Fruit fly (Drosophila melanogaster) whole organism, embryonic: ENCODE measurements around the gene CG32700.

Experiments
- BtbVII ChIP-seq: fragments of 200-800 bp; sonication (Bioruptor generic); optimal IDR thresholded peaks from 3 replicates; lab custom pipeline; 2017; ENCODE audit warnings: missing biosample characterization, mild to moderate bottlenecking, missing genetic modification characterization
- CG10147 ChIP-seq: fragments of 200-800 bp; sonication (Bioruptor generic); optimal IDR thresholded peaks from 2 replicates; lab custom pipeline; 2019; ENCODE audit warnings: missing biosample characterization, mild to moderate bottlenecking, missing genetic modification characterization, moderate library complexity
- CG10274 ChIP-seq: fragments of 200-800 bp; sonication (Bioruptor generic); optimal IDR thresholded peaks from 3 replicates; lab custom pipeline; 2017; ENCODE audit warnings: missing biosample characterization, mild to moderate bottlenecking, missing genetic modification characterization
- CG11085 ChIP-seq: fragments of 200-800 bp; sonication (Bioruptor generic); IDR thresholded peaks from 2 replicates; pipeline ENCODE4 v1.3.6; 2022; ENCODE audit warnings: missing biosample characterization, missing genetic modification characterization
- CG11560 ChIP-seq: fragments of 200-800 bp; sonication (Bioruptor generic); IDR thresholded peaks from 3 replicates; pipeline ENCODE4 v1.3.6; 2022; ENCODE audit warnings: missing biosample characterization, missing genetic modification characterization
- CG11695 ChIP-seq: fragments of 200-800 bp; sonication (Bioruptor generic); IDR thresholded peaks from 3 replicates; pipeline ENCODE4 v1.3.6; 2022; ENCODE audit warnings: missing biosample characterization, missing genetic modification characterization
- CG12104 ChIP-seq: fragments of 200-800 bp; sonication (Bioruptor generic); optimal IDR thresholded peaks from 3 replicates; lab custom pipeline; 2016; ENCODE audit warnings: missing biosample characterization, missing genetic modification characterization
- CG12942 ChIP-seq: fragments of 200-800 bp; sonication (Bioruptor generic); optimal IDR thresholded peaks from 3 replicates; lab custom pipeline; 2016; ENCODE audit warnings: missing biosample characterization, missing genetic modification characterization
- CG13296 ChIP-seq: fragments of 200-800 bp; sonication (Bioruptor generic); optimal IDR thresholded peaks from 3 replicates; lab custom pipeline; 2018; ENCODE audit warnings: missing biosample characterization, mild to moderate bottlenecking, missing genetic modification characterization
- CG15269 ChIP-seq: fragments of 200-800 bp; sonication (Bioruptor generic); optimal IDR thresholded peaks from 2 replicates; lab custom pipeline; 2018; ENCODE audit warnings: missing biosample characterization, mild to moderate bottlenecking, missing genetic modification characterization, moderate library complexity
- CG15514 ChIP-seq: fragments of 200-800 bp; sonication (Bioruptor generic); optimal IDR thresholded peaks from 3 replicates; lab custom pipeline; 2017; ENCODE audit warnings: missing biosample characterization, missing genetic modification characterization, mild to moderate bottlenecking, moderate library complexity, missing genetic modification reagents
- CG15696 ChIP-seq: fragments of 200-800 bp; sonication (Bioruptor generic); optimal IDR thresholded peaks from 2 replicates; lab custom pipeline; 2019; ENCODE audit warnings: missing biosample characterization, mild to moderate bottlenecking, missing genetic modification characterization, moderate library complexity
- CG1647 ChIP-seq: fragments of 200-800 bp; sonication (Bioruptor generic); optimal IDR thresholded peaks from 3 replicates; lab custom pipeline; 2016; ENCODE audit warnings: missing biosample characterization, missing genetic modification characterization
- CG16779 ChIP-seq: fragments of 200-800 bp; sonication (Bioruptor generic); IDR thresholded peaks from 2 replicates; pipeline ENCODE4 v1.3.6; 2022; ENCODE audit warnings: missing biosample characterization, missing genetic modification characterization
- CG17359 ChIP-seq: fragments of 200-800 bp; sonication (Bioruptor generic); optimal IDR thresholded peaks from 3 replicates; lab custom pipeline; 2018; ENCODE audit warnings: missing biosample characterization, mild to moderate bottlenecking, missing genetic modification characterization, moderate library complexity
- CG18599 ChIP-seq: fragments of 200-800 bp; sonication (Bioruptor generic); optimal IDR thresholded peaks from 3 replicates; lab custom pipeline; 2017; ENCODE audit warnings: missing biosample characterization, missing genetic modification characterization, mild to moderate bottlenecking, moderate library complexity, missing genetic modification reagents
- CG2116 ChIP-seq: fragments of 200-800 bp; sonication (Bioruptor generic); optimal IDR thresholded peaks from 3 replicates; lab custom pipeline; 2018; ENCODE audit warnings: missing biosample characterization, mild to moderate bottlenecking, missing genetic modification characterization
- CG2120 ChIP-seq: fragments of 200-800 bp; sonication (Bioruptor generic); optimal IDR thresholded peaks from 3 replicates; lab custom pipeline; 2016; ENCODE audit warnings: missing biosample characterization, missing genetic modification characterization
- CG30403 ChIP-seq: fragments of 200-800 bp; sonication (Bioruptor generic); optimal IDR thresholded peaks from 3 replicates; lab custom pipeline; 2016; ENCODE audit warnings: missing biosample characterization, missing genetic modification characterization
- CG3065 ChIP-seq: fragments of 200-800 bp; sonication (Bioruptor generic); optimal IDR thresholded peaks from 2 replicates; lab custom pipeline; 2016; ENCODE audit warnings: missing biosample characterization, missing genetic modification characterization
- CG3281 ChIP-seq: fragments of 200-800 bp; sonication (Bioruptor generic); optimal IDR thresholded peaks from 3 replicates; lab custom pipeline; 2017; ENCODE audit warnings: missing biosample characterization, mild to moderate bottlenecking, missing genetic modification characterization
- CG5180 ChIP-seq: fragments of 200-800 bp; sonication (Bioruptor generic); optimal IDR thresholded peaks from 3 replicates; lab custom pipeline; 2017; ENCODE audit warnings: missing biosample characterization, missing genetic modification characterization, mild to moderate bottlenecking, moderate library complexity, missing genetic modification reagents
- CG6683 ChIP-seq: fragments of 200-800 bp; sonication (Bioruptor generic); optimal IDR thresholded peaks from 2 replicates; lab custom pipeline; 2017; ENCODE audit warnings: missing biosample characterization, mild to moderate bottlenecking, missing genetic modification characterization, missing genetic modification reagents
- CG6765 ChIP-seq: fragments of 200-800 bp; sonication (Bioruptor generic); optimal IDR thresholded peaks from 3 replicates; lab custom pipeline; 2017; ENCODE audit warnings: missing biosample characterization, mild to moderate bottlenecking, missing genetic modification characterization
- CG7357 ChIP-seq: fragments of 200-800 bp; sonication (Bioruptor generic); IDR thresholded peaks from 3 replicates; pipeline ENCODE4 v1.3.6; 2022; ENCODE audit warnings: missing biosample characterization, missing genetic modification characterization
- CG8359 ChIP-seq: fragments of 200-800 bp; sonication (Bioruptor generic); optimal IDR thresholded peaks from 2 replicates; lab custom pipeline; 2017; ENCODE audit warnings: missing biosample characterization, mild to moderate bottlenecking, missing genetic modification characterization, borderline replicate concordance
- CTCF ChIP-seq: fragments of 200-800 bp; sonication (Bioruptor generic); optimal IDR thresholded peaks from 2 replicates; lab custom pipeline; 2017; ENCODE audit warnings: missing biosample characterization, mild to moderate bottlenecking, missing genetic modification characterization, moderate library complexity
- Dll ChIP-seq: fragments of 200-800 bp; sonication (Bioruptor generic); IDR thresholded peaks from 4 replicates; pipeline ENCODE4 v1.3.6; 2022; ENCODE audit warnings: missing biosample characterization, missing genetic modification characterization; ENCODE audit not compliant: partially characterized antibody
- ERR ChIP-seq: fragments of 200-800 bp; sonication (Bioruptor generic); optimal IDR thresholded peaks from 2 replicates; lab custom pipeline; 2016; ENCODE audit warnings: missing biosample characterization, missing genetic modification characterization
- Ets65A ChIP-seq: fragments of 200-800 bp; sonication (Bioruptor generic); peaks from one replicate; lab custom pipeline; 2016; ENCODE audit warnings: missing biosample characterization, missing genetic modification characterization
- HLH54F ChIP-seq: fragments of 200-800 bp; sonication (Bioruptor generic); optimal IDR thresholded peaks from 3 replicates; lab custom pipeline; 2016; ENCODE audit warnings: missing biosample characterization, missing genetic modification characterization
- Pdp1 ChIP-seq, 2 experiments: fragments of 200-800 bp; sonication (Bioruptor generic); optimal IDR thresholded peaks; 3 replicates each; lab custom pipeline; 2016; ENCODE audit warnings: missing biosample characterization in 2 of 2, missing genetic modification characterization in 2 of 2, mild to moderate bottlenecking in 1 of 2, moderate library complexity in 1 of 2
- Tbp ChIP-seq: fragments of >200 bp; optimal IDR thresholded peaks from 2 replicates; lab custom pipeline; 2018; ENCODE audit warnings: missing biosample characterization, missing genetic modification characterization
- ap ChIP-seq: fragments of 200-800 bp; sonication (Bioruptor generic); IDR thresholded peaks from 2 replicates; pipeline ENCODE4 v1.3.6; 2022; ENCODE audit warnings: missing biosample characterization, missing genetic modification characterization
- btn ChIP-seq: fragments of 200-800 bp; sonication (Bioruptor generic); optimal IDR thresholded peaks from 2 replicates; lab custom pipeline; 2016; ENCODE audit warnings: missing biosample characterization, missing genetic modification characterization
- da ChIP-seq: fragments of 200-800 bp; sonication (Bioruptor generic); optimal IDR thresholded peaks from 2 replicates; lab custom pipeline; 2016; ENCODE audit warnings: missing biosample characterization, missing genetic modification characterization
- dmrt99B ChIP-seq: fragments of 200-800 bp; sonication (Bioruptor generic); optimal IDR thresholded peaks from 2 replicates; lab custom pipeline; 2018; ENCODE audit warnings: missing biosample characterization, mild to moderate bottlenecking, missing genetic modification characterization, moderate library complexity
- dpn ChIP-seq, 2 experiments: fragments of 200-800 bp; sonication (Bioruptor generic); optimal IDR thresholded peaks; 3 replicates each; lab custom pipeline; 2016; ENCODE audit warnings: missing biosample characterization in 2 of 2, missing genetic modification characterization in 2 of 2
- dysf ChIP-seq: fragments of 200-800 bp; sonication (Bioruptor generic); IDR thresholded peaks from 3 replicates; pipeline ENCODE4 v1.3.6; 2022; ENCODE audit warnings: missing biosample characterization, missing genetic modification characterization
- gce ChIP-seq: fragments of 200-800 bp; sonication (Bioruptor generic); IDR thresholded peaks from 3 replicates; pipeline ENCODE4 v1.3.6; 2022; ENCODE audit warnings: missing biosample characterization, missing genetic modification characterization
- ken ChIP-seq: fragments of 200-800 bp; sonication (Bioruptor generic); IDR thresholded peaks from 3 replicates; pipeline ENCODE4 v1.3.6; 2022; ENCODE audit warnings: missing biosample characterization, missing genetic modification characterization
- lbe ChIP-seq: fragments of 200-800 bp; sonication (Bioruptor generic); optimal IDR thresholded peaks from 2 replicates; lab custom pipeline; 2016; ENCODE audit warnings: missing biosample characterization, mild to moderate bottlenecking, missing genetic modification characterization
- nmo ChIP-seq: fragments of 200-800 bp; sonication (Bioruptor generic); optimal IDR thresholded peaks from 2 replicates; lab custom pipeline; 2018; ENCODE audit warnings: missing biosample characterization, mild to moderate bottlenecking, missing genetic modification characterization, moderate library complexity
- pita ChIP-seq: fragments of 200-800 bp; sonication (Bioruptor generic); optimal IDR thresholded peaks from 2 replicates; lab custom pipeline; 2017; ENCODE audit warnings: missing biosample characterization, mild to moderate bottlenecking, missing genetic modification characterization
- row ChIP-seq: fragments of 200-800 bp; sonication (Bioruptor generic); IDR thresholded peaks from 3 replicates; pipeline ENCODE4 v1.3.6; 2022; ENCODE audit warnings: missing biosample characterization, missing genetic modification characterization
- sima ChIP-seq: fragments of 200-800 bp; sonication (Bioruptor generic); optimal IDR thresholded peaks from 2 replicates; lab custom pipeline; 2016; ENCODE audit warnings: missing biosample characterization, missing genetic modification characterization
- trem ChIP-seq: fragments of 200-800 bp; optimal IDR thresholded peaks from 3 replicates; lab custom pipeline; 2019; ENCODE audit warnings: missing biosample characterization, mild to moderate bottlenecking, missing genetic modification characterization, moderate library complexity
- usp ChIP-seq: fragments of >200 bp; optimal IDR thresholded peaks from 2 replicates; lab custom pipeline; 2017; ENCODE audit warnings: missing biosample characterization, missing genetic modification characterization
- vnd ChIP-seq: fragments of 200-800 bp; sonication (Bioruptor generic); IDR thresholded peaks from 3 replicates; pipeline ENCODE4 v1.3.6; 2022; ENCODE audit warnings: missing biosample characterization, missing genetic modification characterization; ENCODE audit not compliant: partially characterized antibody
- zfh2 ChIP-seq: fragments of 200-800 bp; sonication (Bioruptor generic); optimal IDR thresholded peaks from 2 replicates; lab custom pipeline; 2016; ENCODE audit warnings: missing biosample characterization, missing genetic modification characterization

Gene CG32700

dm6 chrX:9600083-9600817 lies 49.6 kb upstream of the CG32700 start (continued):
- TF ChIP-seq BtbVII (GFP tag; lab: Kevin White, UChicago) (peak; percentile 65), CG30403 (GFP tag; lab: Kevin White, UChicago) (peak; percentile 82), gce (GFP tag; lab: Robert Waterston, UW) (0 out of 3 replicates have a peak, but pooled peaks have one; percentile 39), sima (peak; percentile 43), trem (tag; lab: Kevin White, UChicago) (no peak), CG15696 (tag; lab: Kevin White, UChicago) (no peak), CG12104 (GFP tag; lab: Kevin White, UChicago) (peak; percentile 64), CG11695 (GFP tag; lab: Robert Waterston, UW) (peak; percentile 65; the same call in 2 of the 3 replicates), row (GFP tag; lab: Robert Waterston, UW) (peak; percentile 80), CG2120 (GFP tag; lab: Kevin White, UChicago) (peak; percentile 90), CG5180 (GFP tag; lab: Kevin White, UChicago) (peak; percentile 53), zfh2 (peak; percentile 74), CG8359 (GFP tag; lab: Kevin White, UChicago) (no peak), nmo (GFP tag; lab: Kevin White, UChicago) (peak; percentile 89), Tbp (GFP tag; lab: Kevin White, UChicago) (no peak), CG2116 (peak; percentile 7), CTCF (GFP tag; lab: Kevin White, UChicago) (peak; percentile 6), CG1647 (GFP tag; lab: Kevin White, UChicago) (peak; percentile 57), Dll (GFP tag; lab: Robert Waterston, UW) (no peak), CG11560 (tag; lab: Robert Waterston, UW) (0 out of 3 replicates have a peak, but pooled peaks have one; percentile 34), ERR (GFP tag; lab: Kevin White, UChicago) (no peak), CG7357 (GFP tag; lab: Robert Waterston, UW) (peak; percentile 87), CG13296 (GFP tag; lab: Kevin White, UChicago) (peak; percentile 77), CG3065 (GFP tag; lab: Kevin White, UChicago) (peak; percentile 14), HLH54F (GFP tag; lab: Kevin White, UChicago) (peak; percentile 79), CG15514 (GFP tag; lab: Kevin White, UChicago) (peak; percentile 47), CG6765 (GFP tag; lab: Kevin White, UChicago) (peak; percentile 71), lbe (GFP tag; lab: Kevin White, UChicago) (no peak), CG15269 (tag; lab: Kevin White, UChicago) (peak; percentile 79), Ets65A (GFP tag; lab: Kevin White, UChicago) (peak; percentile 97), CG11085 (GFP tag; lab: Robert Waterston, UW) (no peak), Pdp1 (GFP tag; optimal IDR thresholded peaks at IDR 0.05; lab: Kevin White, UChicago) (peak; percentile 80 to 90), CG16779 (GFP tag; lab: Robert Waterston, UW) (no peak), CG12942 (GFP tag; lab: Kevin White, UChicago) (peak; percentile 39), da (GFP tag; lab: Kevin White, UChicago) (peak; percentile 52), vnd (no peak), ap (GFP tag; lab: Robert Waterston, UW) (peak; percentile 37; the same call in 1 of the 2 replicates), dpn (GFP tag; optimal IDR thresholded peaks at IDR 0.05; lab: Kevin White, UChicago) (peak; percentile 71 to 78), CG10274 (GFP tag; lab: Kevin White, UChicago) (peak; percentile 53), usp (GFP tag; lab: Kevin White, UChicago) (no peak), CG10147 (peak; percentile 78), btn (GFP tag; lab: Kevin White, UChicago) (no peak), pita (no peak), CG3281 (GFP tag; lab: Kevin White, UChicago) (peak; percentile 78), ken (peak; percentile 56; the same call in 1 of the 3 replicates), dysf (peak; percentile 85), CG17359 (tag; lab: Kevin White, UChicago) (peak; percentile 76), CG6683 (peak; percentile 58), dmrt99B (tag; lab: Kevin White, UChicago) (peak; percentile 86), CG18599 (GFP tag; lab: Kevin White, UChicago) (peak; percentile 90)
